Fruit fly (Drosophila melanogaster): ENCODE results near the gene Hsp83.

DNA sequence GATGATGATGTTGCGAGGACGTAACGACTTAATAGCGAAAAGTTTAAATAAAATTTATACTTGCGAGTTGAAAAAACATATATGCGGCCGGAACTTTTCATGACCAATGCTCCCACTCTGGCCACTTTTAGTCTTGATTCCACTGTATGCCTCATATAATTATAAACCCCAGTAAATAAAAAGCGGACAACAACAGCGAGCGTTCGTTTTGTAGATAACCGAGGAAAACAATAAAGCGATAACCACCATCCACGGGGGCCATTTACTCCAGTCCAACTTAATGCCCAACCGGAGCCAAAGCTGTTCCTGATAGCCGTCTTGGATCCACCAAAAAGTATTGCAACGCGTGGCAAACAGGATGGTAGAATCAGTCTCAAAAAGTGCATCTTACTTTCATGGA lies 43.5 kb downstream of the Hsp83 start:
- TF ChIP-seq Dll (optimal IDR thresholded peaks at IDR 0.05) (no peak), usp (GFP tag; optimal IDR thresholded peaks at IDR 0.05) (no peak), pan (optimal IDR thresholded peaks at IDR 0.05) (no peak)

Measured in whole organism.